Worm (Caenorhabditis elegans) whole organism, L2 larva: ENCODE data around the gene F53A10.2.

Experiments used
- ZK546.5 ChIP-seq: sonication (generic microtip); optimal IDR thresholded peaks from 2 replicates; lab custom pipeline; 2017; ENCODE audit warnings: missing biosample characterization, missing genetic modification characterization
- alr-1 ChIP-seq: fragments of 150-350 bp; optimal IDR thresholded peaks from 2 replicates; lab custom pipeline; 2014; ENCODE audit warnings: missing biosample characterization, missing genetic modification characterization
- aly-2 ChIP-seq: fragments of 150-350 bp; optimal IDR thresholded peaks from 2 replicates; lab custom pipeline; 2014; ENCODE audit warnings: missing biosample characterization, missing genetic modification characterization
- ama-1 ChIP-seq: fragments of 150-350 bp; optimal IDR thresholded peaks from 2 replicates; lab custom pipeline; 2018; ENCODE audit warnings: inconsistent platforms
- ceh-82 ChIP-seq: fragments of 150-350 bp; optimal IDR thresholded peaks from 2 replicates; lab custom pipeline; 2014; ENCODE audit warnings: missing biosample characterization, missing genetic modification characterization
- elt-3 ChIP-seq: sonication (generic microtip); optimal IDR thresholded peaks from 2 replicates; lab custom pipeline; 2017; ENCODE audit warnings: missing biosample characterization, missing genetic modification characterization
- lin-39 ChIP-seq: fragments of 150-350 bp; optimal IDR thresholded peaks from 2 replicates; lab custom pipeline; 2014; ENCODE audit warnings: missing biosample characterization, missing genetic modification reagents, missing genetic modification characterization
- lsy-2 ChIP-seq, 2 experiments: fragments of 150-350 bp in 1 of 2; sonication (generic microtip) in 1 of 2; optimal IDR thresholded peaks; 2 replicates each; lab custom pipeline; 2014 to 2017; ENCODE audit warnings: missing biosample characterization in 2 of 2, missing genetic modification characterization in 2 of 2
- mab-5 ChIP-seq: fragments of 150-350 bp; optimal IDR thresholded peaks from 2 replicates; lab custom pipeline; 2014; ENCODE audit warnings: missing biosample characterization, missing genetic modification characterization
- mdl-1 ChIP-seq, 2 experiments: fragments of 150-350 bp in 1 of 2; sonication (generic microtip) in 1 of 2; optimal IDR thresholded peaks; 2 replicates each; lab custom pipeline; 2017; ENCODE audit warnings: missing biosample characterization in 2 of 2, missing genetic modification characterization in 2 of 2
- snpc-4 ChIP-seq: fragments of 150-350 bp; optimal IDR thresholded peaks from 2 replicates; lab custom pipeline; 2014; ENCODE audit warnings: missing biosample characterization, missing genetic modification characterization
- unc-62 ChIP-seq: fragments of 150-350 bp; optimal IDR thresholded peaks from 2 replicates; lab custom pipeline; 2014; ENCODE audit warnings: missing biosample characterization, missing genetic modification reagents, missing genetic modification characterization

- TF ChIP-seq ceh-82, result no peak
- TF ChIP-seq aly-2, result no peak
- no peak for TF ChIP-seq unc-62 (GFP tag; lab: Kevin White, UChicago)
- no peak for TF ChIP-seq alr-1 (tag; lab: Kevin White, UChicago)
- TF ChIP-seq lin-39 (tag; lab: Kevin White, UChicago), result no peak
- no peak for TF ChIP-seq lsy-2 (tag; optimal IDR thresholded peaks at IDR 0.05; lab: Kevin White, UChicago)
- TF ChIP-seq ZK546.5 (tag; lab: Kevin White, UChicago), result no peak
- TF ChIP-seq snpc-4 (tag; lab: Kevin White, UChicago), result no peak
- no peak for TF ChIP-seq elt-3 (tag; lab: Kevin White, UChicago)
- no peak for TF ChIP-seq ama-1 (lab: Kevin White, UChicago)
- no peak for TF ChIP-seq mab-5
- TF ChIP-seq mdl-1 (tag; optimal IDR thresholded peaks at IDR 0.05; lab: Kevin White, UChicago), result no peak
Observed at ce11 chrII:1203523-1203922, 6.3 kb downstream of the F53A10.2 start.
